Worm (Caenorhabditis elegans) whole organism, young adult: Measurements from ENCODE around the gene ZK1307.7.

Source experiments
- aptf-3 ChIP-seq: fragments of 200-800 bp; sonication (Bioruptor generic); IDR thresholded peaks from 2 replicates; pipeline ENCODE4 v1.3.6; 2022; ENCODE audit warnings: missing genetic modification characterization, missing compliant biosample characterization
- ceh-58 ChIP-seq: fragments of 200-800 bp; sonication (Bioruptor generic); IDR thresholded peaks from 2 replicates; pipeline ENCODE4 v1.3.6; 2022; ENCODE audit warnings: missing genetic modification characterization, missing compliant biosample characterization
- chd-7 ChIP-seq: sonication (generic microtip); optimal IDR thresholded peaks from 2 replicates; lab custom pipeline; 2016; ENCODE audit warnings: mild to moderate bottlenecking, missing genetic modification characterization, moderate library complexity, missing compliant biosample characterization
- mes-4 ChIP-seq: sonication (generic microtip); optimal IDR thresholded peaks from 2 replicates; lab custom pipeline; 2016; ENCODE audit warnings: missing genotype, missing genetic modification characterization, missing compliant biosample characterization
- sdz-38 ChIP-seq: sonication (generic microtip); optimal IDR thresholded peaks from 2 replicates; lab custom pipeline; 2016; ENCODE audit warnings: missing genotype, missing genetic modification characterization, missing compliant biosample characterization
- unc-130 ChIP-seq: sonication (generic microtip); optimal IDR thresholded peaks from 2 replicates; lab custom pipeline; 2016; ENCODE audit warnings: missing genetic modification reagents, missing genetic modification characterization, missing compliant biosample characterization
- ztf-6 ChIP-seq: fragments of 200-800 bp; sonication (Bioruptor generic); IDR thresholded peaks from 2 replicates; pipeline ENCODE4 v1.3.6; 2022; ENCODE audit warnings: missing genetic modification reagents, missing genetic modification characterization, missing compliant biosample characterization

DNA sequence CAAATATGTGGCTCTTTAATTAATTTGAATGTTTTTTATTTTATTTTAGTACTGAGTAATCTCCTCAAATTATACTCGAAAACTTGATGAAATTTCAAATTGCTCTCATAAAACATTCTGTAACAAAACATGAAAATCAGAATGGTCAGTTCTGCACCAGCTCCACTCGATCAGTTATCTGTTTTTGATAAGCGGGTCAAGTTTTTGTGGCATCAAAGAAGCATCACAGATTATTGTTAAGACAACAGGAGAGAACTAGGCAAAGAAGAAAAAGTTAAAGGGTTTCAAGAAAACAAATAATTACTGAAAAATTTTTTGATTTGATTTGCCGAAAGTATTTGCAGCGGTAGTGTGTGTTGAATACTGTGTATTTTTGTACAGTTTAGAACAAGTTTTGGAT, 29.3 kb upstream of the ZK1307.7 start:
- no peak for TF ChIP-seq unc-130 (GFP tag; lab: Kevin White, UChicago)
- no peak for TF ChIP-seq ztf-6 (GFP tag; lab: Robert Waterston, UW)
- no peak for TF ChIP-seq ceh-58 (GFP tag; lab: Robert Waterston, UW)
- TF ChIP-seq aptf-3 (GFP tag; lab: Robert Waterston, UW) = no peak
- TF ChIP-seq sdz-38 (tag; lab: Kevin White, UChicago) = no peak
- no peak for TF ChIP-seq mes-4
- TF ChIP-seq chd-7 (tag; lab: Kevin White, UChicago) = no peak
